Worm (Caenorhabditis elegans): ENCODE results near the gene Y57E12AL.1.

Y57E12AL.1 gene

ce11 chrV:7047512-7047911, 12.8 kb upstream of the Y57E12AL.1 start, which contains the start of gene F20A1.8:
Gene F20A1.8, minus strand, starts transcription at chrV:7047612.
- TF ChIP-seq nhr-21 (tag; optimal IDR thresholded peaks at IDR 0.05) (no peak), blmp-1 (tag; optimal IDR thresholded peaks at IDR 0.05; ENCODE audit: insufficient read depth) (no peak), C34F6.9 (tag; optimal IDR thresholded peaks at IDR 0.05) (no peak), ztf-11 (tag; optimal IDR thresholded peaks at IDR 0.05) (no peak), nhr-129 (tag; optimal IDR thresholded peaks at IDR 0.05) (no peak), unc-55 (GFP tag; optimal IDR thresholded peaks at IDR 0.05) (no peak), crh-2 (tag; optimal IDR thresholded peaks at IDR 0.05) (no peak), elt-1 (tag; optimal IDR thresholded peaks at IDR 0.05) (no peak), sma-9 (GFP tag; optimal IDR thresholded peaks at IDR 0.05) (no peak), sma-9 (tag; optimal IDR thresholded peaks at IDR 0.05) (no peak), lin-39 (tag; optimal IDR thresholded peaks at IDR 0.05) (no peak), elt-3 (tag; optimal IDR thresholded peaks at IDR 0.05) (no peak), ztf-4 (tag; optimal IDR thresholded peaks at IDR 0.05) (no peak), ztf-1 (GFP tag; conservative IDR thresholded peaks at IDR 0.05) (no peak), ceh-16 (tag; optimal IDR thresholded peaks at IDR 0.05) (no peak), nhr-12 (tag; optimal IDR thresholded peaks at IDR 0.05) (no peak), unc-39 (tag; optimal IDR thresholded peaks at IDR 0.05) (no peak), ZK546.5 (tag; optimal IDR thresholded peaks at IDR 0.05) (no peak), gmeb-1 (tag; optimal IDR thresholded peaks at IDR 0.05) (no peak)

ce11 chrV:7050153-7050552, 10.2 kb upstream of the Y57E12AL.1 start:
- TF ChIP-seq unc-55 (GFP tag; optimal IDR thresholded peaks at IDR 0.05) (no peak), nhr-11 (tag; optimal IDR thresholded peaks at IDR 0.05) (no peak), alr-1 (tag; optimal IDR thresholded peaks at IDR 0.05) (no peak), sma-9 (GFP tag; optimal IDR thresholded peaks at IDR 0.05) (no peak), sma-9 (tag; optimal IDR thresholded peaks at IDR 0.05) (no peak), ztf-4 (tag; optimal IDR thresholded peaks at IDR 0.05) (no peak)

- TF ChIP-seq unc-62 (GFP tag; optimal IDR thresholded peaks at IDR 0.05) (no peak), peb-1 (tag; optimal IDR thresholded peaks at IDR 0.05) (no peak)
Measured at ce11 chrV:7051133-7051765, 9.1 kb upstream of the Y57E12AL.1 start, which contains the start of the genes tofu-2 and spig-1. Gene tofu-2, minus strand, starts transcription at chrV:7051248. Gene spig-1, plus strand, starts transcription at chrV:7051715.

- TF ChIP-seq unc-39 (tag; optimal IDR thresholded peaks at IDR 0.05), result no peak
- TF ChIP-seq nhr-6 (tag; optimal IDR thresholded peaks at IDR 0.05), result no peak
- no peak for TF ChIP-seq nhr-21 (tag; optimal IDR thresholded peaks at IDR 0.05)
- TF ChIP-seq nhr-10 (tag; optimal IDR thresholded peaks at IDR 0.05), result no peak
- TF ChIP-seq C34F6.9 (tag; optimal IDR thresholded peaks at IDR 0.05), result no peak
- no peak for TF ChIP-seq zag-1 (tag; optimal IDR thresholded peaks at IDR 0.05)
- no peak for TF ChIP-seq fos-1 (tag; optimal IDR thresholded peaks at IDR 0.05)
- no peak for TF ChIP-seq nhr-12 (tag; optimal IDR thresholded peaks at IDR 0.05)
- TF ChIP-seq lin-11 (tag; optimal IDR thresholded peaks at IDR 0.05), result no peak
- no peak for TF ChIP-seq nhr-77 (tag; optimal IDR thresholded peaks at IDR 0.05)
- TF ChIP-seq nhr-23 (tag; optimal IDR thresholded peaks at IDR 0.05), result no peak
- no peak for TF ChIP-seq alr-1 (tag; optimal IDR thresholded peaks at IDR 0.05)
Measured at ce11 chrV:7053100-7053499, 7.2 kb upstream of the Y57E12AL.1 start, which contains the start of gene txt-17. Gene txt-17, minus strand, starts transcription at chrV:7053200.

DNA sequence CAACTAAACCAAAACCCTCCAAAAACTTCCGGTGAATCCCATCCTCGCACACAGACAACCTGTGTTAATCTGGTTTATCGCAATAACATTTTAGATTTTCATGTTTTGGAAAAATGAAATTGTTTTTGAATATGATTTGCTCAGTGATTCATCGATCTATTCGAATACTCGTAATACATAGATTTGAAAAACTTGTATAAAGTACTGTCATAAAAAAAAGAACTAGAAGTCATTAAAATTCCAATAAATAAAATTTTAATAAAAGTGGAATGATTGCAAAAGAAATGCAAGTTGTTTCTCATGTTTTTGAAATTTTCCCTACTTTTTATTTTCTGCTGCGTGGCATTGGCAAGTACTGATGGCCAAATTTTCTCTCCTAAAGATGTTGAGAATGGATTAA, 5.7 kb upstream of the Y57E12AL.1 start, which contains the start of gene spig-8:
Gene spig-8, plus strand, starts transcription at position 301 of the 400 bp plus-strand sequence.
- TF ChIP-seq fos-1 (tag; optimal IDR thresholded peaks at IDR 0.05), result no peak
- TF ChIP-seq nhr-129 (tag; optimal IDR thresholded peaks at IDR 0.05), result no peak
- no peak for TF ChIP-seq ztf-1 (GFP tag; conservative IDR thresholded peaks at IDR 0.05)
- TF ChIP-seq mdl-1 (tag; optimal IDR thresholded peaks at IDR 0.05), result no peak
- no peak for TF ChIP-seq nhr-12 (tag; optimal IDR thresholded peaks at IDR 0.05)
- TF ChIP-seq blmp-1 (tag; optimal IDR thresholded peaks at IDR 0.05; ENCODE audit: insufficient read depth), result no peak
- no peak for TF ChIP-seq ztf-4 (tag; optimal IDR thresholded peaks at IDR 0.05)
- TF ChIP-seq lin-39 (tag; optimal IDR thresholded peaks at IDR 0.05), result no peak
- TF ChIP-seq egl-27 (tag; optimal IDR thresholded peaks at IDR 0.05), result no peak
- TF ChIP-seq crh-2 (tag; optimal IDR thresholded peaks at IDR 0.05), result no peak
- TF ChIP-seq nhr-6 (tag; optimal IDR thresholded peaks at IDR 0.05), result no peak

All from whole organism, L2 larva.